Fruit fly (Drosophila melanogaster): ENCODE data around the gene Jasper.

Jasper gene

dm6 chr3R:30092700-30093044, 40.4 kb downstream of the Jasper start (continued):
- TF ChIP-seq Hr39 (optimal IDR thresholded peaks at IDR 0.05) (no peak), NC2α (GFP tag; optimal IDR thresholded peaks at IDR 0.05) (peak; percentile 55), corto (GFP tag; optimal IDR thresholded peaks at IDR 0.05) (no peak), toy (GFP tag; IDR thresholded peaks at IDR 0.05) (peak; percentile 53; the same call in 1 of the 2 replicates), odd (GFP tag; optimal IDR thresholded peaks at IDR 0.05) (peak; percentile 68), Fer2 (tag; optimal IDR thresholded peaks at IDR 0.05) (peak; percentile 69), maf-S (GFP tag; optimal IDR thresholded peaks at IDR 0.05) (peak; percentile 88), CG17912 (GFP tag; optimal IDR thresholded peaks at IDR 0.05) (peak; percentile 10), CG9437 (GFP tag; optimal IDR thresholded peaks at IDR 0.05) (peak; percentile 61), Hsf (GFP tag; optimal IDR thresholded peaks at IDR 0.05) (peak; percentile 88), CG1792 (GFP tag; optimal IDR thresholded peaks at IDR 0.05) (peak; percentile 70), Mad (GFP tag; optimal IDR thresholded peaks at IDR 0.05) (peak; percentile 74), jigr1 (GFP tag; IDR thresholded peaks at IDR 0.05) (peak; percentile 55; the same call in 2 of the 3 replicates), fu2 (GFP tag; optimal IDR thresholded peaks at IDR 0.05) (peak; percentile 80), Hr3 (GFP tag; optimal IDR thresholded peaks at IDR 0.05) (peak; percentile 74), Rx (GFP tag; IDR thresholded peaks at IDR 0.05) (peak; percentile 74), MTF-1 (GFP tag; optimal IDR thresholded peaks at IDR 0.05; ENCODE audit: borderline replicate concordance) (peak; percentile 50), CG6254 (GFP tag; optimal IDR thresholded peaks at IDR 0.05) (peak; percentile 75), CG10267 (tag; optimal IDR thresholded peaks at IDR 0.05) (peak; percentile 78), CG15601 (tag; optimal IDR thresholded peaks at IDR 0.05) (peak; percentile 58), Nf-YC (tag; optimal IDR thresholded peaks at IDR 0.05) (peak; percentile 54), Ssrp (tag; optimal IDR thresholded peaks at IDR 0.05) (peak; percentile 75), CG7786 (GFP tag; optimal IDR thresholded peaks at IDR 0.05) (peak; percentile 84), Ptx1 (GFP tag; IDR thresholded peaks at IDR 0.05) (peak; percentile 92), CG10565 (GFP tag; optimal IDR thresholded peaks at IDR 0.05) (peak; percentile 28), zf30C (GFP tag; optimal IDR thresholded peaks at IDR 0.05) (peak; percentile 69), CG2129 (GFP tag; IDR thresholded peaks at IDR 0.05; ENCODE audit: partially characterized antibody) (no peak), CG6654 (GFP tag; optimal IDR thresholded peaks at IDR 0.05) (peak; percentile 55), CG17328 (GFP tag; IDR thresholded peaks at IDR 0.05) (peak; percentile 83), vnd (GFP tag; IDR thresholded peaks at IDR 0.05; ENCODE audit: partially characterized antibody) (no peak), sna (GFP tag; IDR thresholded peaks at IDR 0.05; ENCODE audit: partially characterized antibody) (no peak), Taf1 (GFP tag; IDR thresholded peaks at IDR 0.05) (peak; percentile 69), Scr (GFP tag; IDR thresholded peaks at IDR 0.05; ENCODE audit: partially characterized antibody) (no peak), CG18476 (GFP tag; optimal IDR thresholded peaks at IDR 0.05) (peak; percentile 79), Dref (GFP tag; IDR thresholded peaks at IDR 0.05) (peak; percentile 33; the same call in 1 of the 2 replicates), CG8765 (GFP tag; IDR thresholded peaks at IDR 0.05) (0 out of 2 replicates have a peak, but pooled peaks have one; percentile 58), sc (optimal IDR thresholded peaks at IDR 0.05) (no peak), sc (GFP tag; optimal IDR thresholded peaks at IDR 0.05) (peak; percentile 43), vfl (GFP tag; optimal IDR thresholded peaks at IDR 0.05) (peak; percentile 92), Jarid2 (GFP tag; optimal IDR thresholded peaks at IDR 0.05) (peak; percentile 42), wek (GFP tag; optimal IDR thresholded peaks at IDR 0.05) (peak; percentile 52), dmrt99B (tag; optimal IDR thresholded peaks at IDR 0.05) (peak; percentile 87), HmgD (GFP tag; optimal IDR thresholded peaks at IDR 0.05) (peak; percentile 57), jing (GFP tag; optimal IDR thresholded peaks at IDR 0.05) (peak; percentile 68), zen2 (GFP tag; IDR thresholded peaks at IDR 0.05; ENCODE audit: partially characterized antibody) (no peak), CG7556 (GFP tag; optimal IDR thresholded peaks at IDR 0.05) (peak; percentile 83), CG13894 (tag; optimal IDR thresholded peaks at IDR 0.05) (peak; percentile 80), slbo (GFP tag; IDR thresholded peaks at IDR 0.05) (peak; percentile 93), CG11085 (GFP tag; IDR thresholded peaks at IDR 0.05) (peak; percentile 83), prd (optimal IDR thresholded peaks at IDR 0.05) (no peak), prd (GFP tag; IDR thresholded peaks at IDR 0.05) (peak; percentile 91)
